Worm (Caenorhabditis elegans): ENCODE data around the gene mdl-1.

ce11 chrX:6737329-6738008 lies 4.7 kb upstream of the mdl-1 start:
- TF ChIP-seq dao-5 (tag; optimal IDR thresholded peaks at IDR 0.05) = no peak
- TF ChIP-seq him-1 (tag; optimal IDR thresholded peaks at IDR 0.05) = peak; percentile 84
